Fruit fly (Drosophila melanogaster): ENCODE measurements around the gene Hmt-1.

Hmt-1 gene

dm6 chr3R:15832525-15832924 is 24.7 kb downstream of the Hmt-1 start, which contains the start of gene rec (continued):
- TF ChIP-seq NFAT (GFP tag; IDR thresholded peaks at IDR 0.05) = no peak
- TF ChIP-seq CG16815 (GFP tag; optimal IDR thresholded peaks at IDR 0.05) = no peak
- no peak for TF ChIP-seq usp (GFP tag; optimal IDR thresholded peaks at IDR 0.05)
- peak; percentile 64 for TF ChIP-seq Scr (GFP tag; IDR thresholded peaks at IDR 0.05; ENCODE audit: partially characterized antibody)
- TF ChIP-seq Sry-δ (GFP tag; optimal IDR thresholded peaks at IDR 0.05) = peak; percentile 57
- TF ChIP-seq CG7372 (GFP tag; IDR thresholded peaks at IDR 0.05) = no peak
- TF ChIP-seq Awh (GFP tag; IDR thresholded peaks at IDR 0.05) = no peak
- TF ChIP-seq CG5953 (GFP tag; IDR thresholded peaks at IDR 0.05) = no peak
- no peak for TF ChIP-seq CHES-1-like (GFP tag; optimal IDR thresholded peaks at IDR 0.05)
- TF ChIP-seq Sry-β (GFP tag; optimal IDR thresholded peaks at IDR 0.05) = no peak
- no peak for TF ChIP-seq Dip3 (GFP tag; optimal IDR thresholded peaks at IDR 0.05)
- no peak for TF ChIP-seq CG3847 (GFP tag; IDR thresholded peaks at IDR 0.05)
- no peak for TF ChIP-seq Side (GFP tag; optimal IDR thresholded peaks at IDR 0.05)
- no peak for TF ChIP-seq bowl (GFP tag; IDR thresholded peaks at IDR 0.05)
- no peak for TF ChIP-seq Eip74EF (GFP tag; optimal IDR thresholded peaks at IDR 0.05)
- TF ChIP-seq pnt (GFP tag; optimal IDR thresholded peaks at IDR 0.05) = no peak
- TF ChIP-seq MTF-1 (GFP tag; optimal IDR thresholded peaks at IDR 0.05; ENCODE audit: borderline replicate concordance) = no peak
- peak; percentile 52; the same call in 1 of the 3 replicates for TF ChIP-seq Doc3 (GFP tag; IDR thresholded peaks at IDR 0.05; ENCODE audit: partially characterized antibody)
- TF ChIP-seq rib (GFP tag; IDR thresholded peaks at IDR 0.05) = no peak
- no peak for TF ChIP-seq Ets65A (GFP tag)
- no peak for TF ChIP-seq Usf (GFP tag; optimal IDR thresholded peaks at IDR 0.05)
- no peak for TF ChIP-seq Meics (GFP tag; optimal IDR thresholded peaks at IDR 0.05)
- TF ChIP-seq trem (tag; optimal IDR thresholded peaks at IDR 0.05) = no peak
- TF ChIP-seq luna (GFP tag; optimal IDR thresholded peaks at IDR 0.05) = no peak
- TF ChIP-seq salm (tag; optimal IDR thresholded peaks at IDR 0.05) = no peak
- peak; percentile 66 for TF ChIP-seq Med (GFP tag)
- no peak for TF ChIP-seq nmo (GFP tag; optimal IDR thresholded peaks at IDR 0.05)
- no peak for TF ChIP-seq run (tag; optimal IDR thresholded peaks at IDR 0.05)
- TF ChIP-seq Dll (GFP tag; IDR thresholded peaks at IDR 0.05; ENCODE audit: partially characterized antibody) = peak; percentile 74
- TF ChIP-seq cato (GFP tag; optimal IDR thresholded peaks at IDR 0.05; ENCODE audit: borderline replicate concordance) = no peak
- no peak for TF ChIP-seq HHEX (GFP tag; optimal IDR thresholded peaks at IDR 0.05)
- no peak for TF ChIP-seq croc (GFP tag; conservative IDR thresholded peaks at IDR 0.05)
- TF ChIP-seq CG10462 (GFP tag; optimal IDR thresholded peaks at IDR 0.05) = no peak
- no peak for TF ChIP-seq sens-2 (GFP tag; IDR thresholded peaks at IDR 0.05)
- TF ChIP-seq CG1602 (GFP tag; optimal IDR thresholded peaks at IDR 0.05) = no peak
- no peak for TF ChIP-seq twi (tag; optimal IDR thresholded peaks at IDR 0.05)
- TF ChIP-seq CG12104 (GFP tag; optimal IDR thresholded peaks at IDR 0.05) = no peak
- TF ChIP-seq mirr (GFP tag; optimal IDR thresholded peaks at IDR 0.05) = no peak
- TF ChIP-seq MBD-R2 (GFP tag; IDR thresholded peaks at IDR 0.05) = peak; percentile 33
- TF ChIP-seq lov (optimal IDR thresholded peaks at IDR 0.05) = no peak
- TF ChIP-seq lov (GFP tag; IDR thresholded peaks at IDR 0.05) = no peak
- TF ChIP-seq CG1647 (GFP tag; optimal IDR thresholded peaks at IDR 0.05) = no peak
- TF ChIP-seq CG14441 (GFP tag; IDR thresholded peaks at IDR 0.05) = no peak
- TF ChIP-seq shn (GFP tag; optimal IDR thresholded peaks at IDR 0.05) = no peak
- no peak for TF ChIP-seq Nf-YB (GFP tag; optimal IDR thresholded peaks at IDR 0.05)
- TF ChIP-seq crc (GFP tag; optimal IDR thresholded peaks at IDR 0.05) = no peak
- TF ChIP-seq Tbp (GFP tag; optimal IDR thresholded peaks at IDR 0.05) = no peak
- TF ChIP-seq jigr1 (GFP tag; IDR thresholded peaks at IDR 0.05) = no peak
- TF ChIP-seq CG6854 (GFP tag; optimal IDR thresholded peaks at IDR 0.05) = no peak
- TF ChIP-seq danr (GFP tag; IDR thresholded peaks at IDR 0.05) = no peak
- no peak for TF ChIP-seq CG30431 (GFP tag; optimal IDR thresholded peaks at IDR 0.05)
- TF ChIP-seq sd (tag; optimal IDR thresholded peaks at IDR 0.05) = no peak
- TF ChIP-seq CG11560 (tag; IDR thresholded peaks at IDR 0.05) = no peak
